Fruit fly (Drosophila melanogaster) whole organism, embryonic: ENCODE measurements around the gene CG3119.

ENCODE experiments used
- Antp ChIP-seq: fragments of 200-800 bp; sonication (Bioruptor generic); optimal IDR thresholded peaks from 3 replicates; lab custom pipeline; 2016; ENCODE audit warnings: missing biosample characterization, missing genetic modification characterization
- C15 ChIP-seq: fragments of 200-800 bp; sonication (Bioruptor generic); IDR thresholded peaks from 3 replicates; pipeline ENCODE4 v1.3.6; 2022; ENCODE audit warnings: missing biosample characterization, missing genetic modification characterization
- CG10274 ChIP-seq: fragments of 200-800 bp; sonication (Bioruptor generic); optimal IDR thresholded peaks from 3 replicates; lab custom pipeline; 2017; ENCODE audit warnings: missing biosample characterization, mild to moderate bottlenecking, missing genetic modification characterization
- CG11093 ChIP-seq: fragments of 200-800 bp; sonication (Bioruptor generic); IDR thresholded peaks from 3 replicates; pipeline ENCODE4 v1.3.6; 2022; ENCODE audit warnings: missing biosample characterization, missing genetic modification characterization
- CG11560 ChIP-seq: fragments of 200-800 bp; sonication (Bioruptor generic); IDR thresholded peaks from 3 replicates; pipeline ENCODE4 v1.3.6; 2022; ENCODE audit warnings: missing biosample characterization, missing genetic modification characterization
- CG12155 ChIP-seq: fragments of 200-800 bp; sonication (Bioruptor generic); optimal IDR thresholded peaks from 3 replicates; lab custom pipeline; 2016; ENCODE audit warnings: missing biosample characterization, missing genetic modification characterization
- CG12299 ChIP-seq: fragments of 200-800 bp; sonication (Bioruptor generic); optimal IDR thresholded peaks from 2 replicates; lab custom pipeline; 2018; ENCODE audit warnings: missing biosample characterization, mild to moderate bottlenecking, missing genetic modification characterization
- CG13287 ChIP-seq: fragments of 200-800 bp; sonication (Bioruptor generic); IDR thresholded peaks from 2 replicates; pipeline ENCODE4 v1.3.6; 2022; ENCODE audit warnings: missing biosample characterization, missing genetic modification characterization; ENCODE audit not compliant: partially characterized antibody
- CG13624 ChIP-seq: fragments of 200-800 bp; sonication (Bioruptor generic); optimal IDR thresholded peaks from 2 replicates; lab custom pipeline; 2016; ENCODE audit warnings: missing biosample characterization, missing genetic modification characterization
- CG13894 ChIP-seq: fragments of 200-800 bp; sonication (Bioruptor generic); optimal IDR thresholded peaks from 3 replicates; lab custom pipeline; 2018; ENCODE audit warnings: missing biosample characterization, mild to moderate bottlenecking, missing genetic modification characterization, moderate library complexity
- CG15269 ChIP-seq: fragments of 200-800 bp; sonication (Bioruptor generic); optimal IDR thresholded peaks from 2 replicates; lab custom pipeline; 2018; ENCODE audit warnings: missing biosample characterization, mild to moderate bottlenecking, missing genetic modification characterization, moderate library complexity
- CG15514 ChIP-seq: fragments of 200-800 bp; sonication (Bioruptor generic); optimal IDR thresholded peaks from 3 replicates; lab custom pipeline; 2017; ENCODE audit warnings: missing biosample characterization, missing genetic modification characterization, mild to moderate bottlenecking, moderate library complexity, missing genetic modification reagents
- CG2116 ChIP-seq: fragments of 200-800 bp; sonication (Bioruptor generic); optimal IDR thresholded peaks from 3 replicates; lab custom pipeline; 2018; ENCODE audit warnings: missing biosample characterization, mild to moderate bottlenecking, missing genetic modification characterization
- CG2678 ChIP-seq: fragments of 200-800 bp; sonication (Bioruptor generic); optimal IDR thresholded peaks from 3 replicates; lab custom pipeline; 2019; ENCODE audit warnings: missing biosample characterization, mild to moderate bottlenecking, missing genetic modification characterization, moderate library complexity
- CG31224 ChIP-seq: fragments of 200-800 bp; sonication (Bioruptor generic); IDR thresholded peaks from 2 replicates; pipeline ENCODE4 v1.3.6; 2022; ENCODE audit warnings: missing biosample characterization, missing genetic modification characterization
- CG3163 ChIP-seq: fragments of 200-800 bp; sonication (Bioruptor generic); optimal IDR thresholded peaks from 3 replicates; lab custom pipeline; 2016; ENCODE audit warnings: missing biosample characterization, missing genetic modification characterization
- CG32532 ChIP-seq: fragments of 200-800 bp; sonication (Bioruptor generic); IDR thresholded peaks from 2 replicates; pipeline ENCODE4 v1.3.6; 2022; ENCODE audit warnings: missing biosample characterization, missing genetic modification characterization
- CG4820 ChIP-seq: fragments of 200-800 bp; sonication (Bioruptor generic); optimal IDR thresholded peaks from 3 replicates; lab custom pipeline; 2016; ENCODE audit warnings: missing biosample characterization, missing genetic modification characterization
- CG7786 ChIP-seq: fragments of 200-800 bp; sonication (Bioruptor generic); optimal IDR thresholded peaks from 2 replicates; lab custom pipeline; 2016; ENCODE audit warnings: missing biosample characterization, missing genetic modification characterization
- CG8089 ChIP-seq: fragments of 200-800 bp; sonication (Bioruptor generic); optimal IDR thresholded peaks from 3 replicates; lab custom pipeline; 2016; ENCODE audit warnings: missing biosample characterization, missing genetic modification characterization
- CG9609 ChIP-seq: fragments of 200-800 bp; sonication (Bioruptor generic); optimal IDR thresholded peaks from 3 replicates; lab custom pipeline; 2016; ENCODE audit warnings: missing biosample characterization, missing genetic modification characterization
- CkIIα-i1 ChIP-seq: fragments of 200-800 bp; sonication (Bioruptor generic); IDR thresholded peaks from 2 replicates; pipeline ENCODE4 v1.3.6; 2022; ENCODE audit warnings: missing biosample characterization, missing genetic modification characterization
- Dbx ChIP-seq: fragments of 200-800 bp; sonication (Bioruptor generic); IDR thresholded peaks from 3 replicates; pipeline ENCODE4 v1.3.6; 2022; ENCODE audit warnings: missing biosample characterization, missing genetic modification characterization
- ERR ChIP-seq: fragments of 200-800 bp; sonication (Bioruptor generic); optimal IDR thresholded peaks from 2 replicates; lab custom pipeline; 2016; ENCODE audit warnings: missing biosample characterization, missing genetic modification characterization
- Hr78 ChIP-seq, 2 experiments: fragments of 200-800 bp in 1 of 2; fragments of >200 bp in 1 of 2; sonication (Bioruptor generic) in 1 of 2; optimal IDR thresholded peaks; 2 replicates each; lab custom pipeline; 2017 to 2019; ENCODE audit warnings: missing biosample characterization in 2 of 2, missing genetic modification characterization in 2 of 2, mild to moderate bottlenecking in 1 of 2, moderate library complexity in 1 of 2
- Lim3 ChIP-seq: fragments of 200-800 bp; sonication (Bioruptor generic); IDR thresholded peaks from 2 replicates; pipeline ENCODE4 v1.3.6; 2022; ENCODE audit warnings: missing biosample characterization, missing genetic modification characterization
- Mrtf ChIP-seq: fragments of 200-800 bp; sonication (Bioruptor generic); IDR thresholded peaks from 3 replicates; pipeline ENCODE4 v1.3.6; 2022; ENCODE audit warnings: missing biosample characterization, missing genetic modification characterization
- Myb ChIP-seq: fragments of 200-800 bp; sonication (Bioruptor generic); optimal IDR thresholded peaks from 2 replicates; lab custom pipeline; 2016; ENCODE audit warnings: missing biosample characterization, missing genetic modification characterization
- Nf-YB ChIP-seq: fragments of 200-800 bp; sonication (Bioruptor generic); optimal IDR thresholded peaks from 3 replicates; lab custom pipeline; 2019; ENCODE audit warnings: missing biosample characterization, mild to moderate bottlenecking, missing genetic modification characterization, moderate library complexity
- Six4 ChIP-seq: fragments of 200-800 bp; sonication (Bioruptor generic); optimal IDR thresholded peaks from 2 replicates; lab custom pipeline; 2016; ENCODE audit warnings: missing biosample characterization, missing genetic modification characterization
- Sox100B ChIP-seq: fragments of 200-800 bp; sonication (Bioruptor generic); optimal IDR thresholded peaks from 3 replicates; lab custom pipeline; 2018; ENCODE audit warnings: missing biosample characterization, mild to moderate bottlenecking, missing genetic modification characterization
- Taf1 ChIP-seq: fragments of 200-800 bp; sonication (Bioruptor generic); IDR thresholded peaks from 2 replicates; pipeline ENCODE4 v1.3.6; 2022; ENCODE audit warnings: missing biosample characterization, missing genetic modification characterization
- al ChIP-seq: fragments of 200-800 bp; sonication (Bioruptor generic); IDR thresholded peaks from 2 replicates; pipeline ENCODE4 v1.3.6; 2022; ENCODE audit warnings: missing biosample characterization, missing genetic modification characterization
- bcd ChIP-seq: fragments of 200-800 bp; sonication (Bioruptor generic); optimal IDR thresholded peaks from 2 replicates; lab custom pipeline; 2017; ENCODE audit warnings: missing biosample characterization, mild to moderate bottlenecking, missing genetic modification characterization
- cas ChIP-seq: fragments of 200-800 bp; sonication (Bioruptor generic); IDR thresholded peaks from 2 replicates; pipeline ENCODE4 v1.3.6; 2022; ENCODE audit warnings: missing biosample characterization, missing genetic modification characterization
- dmrt99B ChIP-seq: fragments of 200-800 bp; sonication (Bioruptor generic); optimal IDR thresholded peaks from 2 replicates; lab custom pipeline; 2018; ENCODE audit warnings: missing biosample characterization, mild to moderate bottlenecking, missing genetic modification characterization, moderate library complexity
- ind ChIP-seq: fragments of 200-800 bp; sonication (Bioruptor generic); optimal IDR thresholded peaks from 3 replicates; lab custom pipeline; 2016; ENCODE audit warnings: missing biosample characterization, missing genetic modification characterization
- lov ChIP-seq, 2 experiments: fragments of 200-800 bp in 1 of 2; fragments of >200 bp in 1 of 2; sonication (Bioruptor generic) in 1 of 2; IDR thresholded peaks in 1 of 2; optimal IDR thresholded peaks in 1 of 2; 2 replicates in 1 of 2; 3 replicates in 1 of 2; pipeline versions ENCODE4 v1.3.6 to Lab custom; 2017 to 2022; ENCODE audit warnings: missing biosample characterization in 1 of 2, missing genetic modification characterization in 1 of 2
- nau ChIP-seq: fragments of 200-800 bp; sonication (Bioruptor generic); optimal IDR thresholded peaks from 3 replicates; lab custom pipeline; 2017; ENCODE audit warnings: missing biosample characterization, mild to moderate bottlenecking, missing genetic modification characterization, missing genetic modification reagents
- oc ChIP-seq: fragments of 200-800 bp; sonication (Bioruptor generic); optimal IDR thresholded peaks from 2 replicates; lab custom pipeline; 2018; ENCODE audit warnings: missing biosample characterization, mild to moderate bottlenecking, missing genetic modification characterization, moderate library complexity
- p53 ChIP-seq: fragments of 200-800 bp; sonication (Bioruptor generic); optimal IDR thresholded peaks from 2 replicates; lab custom pipeline; 2016; ENCODE audit warnings: missing biosample characterization, missing genetic modification characterization
- phol ChIP-seq: fragments of 200-800 bp; sonication (Bioruptor generic); optimal IDR thresholded peaks from 3 replicates; lab custom pipeline; 2018; ENCODE audit warnings: missing biosample characterization, mild to moderate bottlenecking, missing genetic modification characterization, moderate library complexity
- prd ChIP-seq, 3 experiments: fragments of >200 bp in 2 of 3; fragments of 200-800 bp in 1 of 3; sonication (Bioruptor generic) in 1 of 3; optimal IDR thresholded peaks in 2 of 3; IDR thresholded peaks in 1 of 3; 2 replicates in 2 of 3; 3 replicates in 1 of 3; pipeline versions ENCODE4 v1.3.6 to Lab custom; 2017 to 2022; ENCODE audit warnings: missing biosample characterization in 1 of 3, missing genetic modification characterization in 1 of 3
- row ChIP-seq: fragments of 200-800 bp; sonication (Bioruptor generic); IDR thresholded peaks from 3 replicates; pipeline ENCODE4 v1.3.6; 2022; ENCODE audit warnings: missing biosample characterization, missing genetic modification characterization
- shn ChIP-seq: fragments of 200-800 bp; sonication (Bioruptor generic); optimal IDR thresholded peaks from 3 replicates; lab custom pipeline; 2016; ENCODE audit warnings: missing biosample characterization, missing genetic modification characterization
- stc ChIP-seq: fragments of 200-800 bp; sonication (Bioruptor generic); IDR thresholded peaks from 2 replicates; pipeline ENCODE4 v1.3.6; 2022; ENCODE audit warnings: missing biosample characterization, missing genetic modification characterization
- tll ChIP-seq, 2 experiments: fragments of 200-800 bp in 1 of 2; fragments of >200 bp in 1 of 2; sonication (Bioruptor generic) in 1 of 2; optimal IDR thresholded peaks; 2 replicates each; lab custom pipeline; 2017 to 2019; ENCODE audit warnings: missing biosample characterization in 2 of 2, missing genetic modification characterization in 2 of 2, mild to moderate bottlenecking in 1 of 2, moderate library complexity in 1 of 2
- tx ChIP-seq: fragments of 200-800 bp; sonication (Bioruptor generic); optimal IDR thresholded peaks from 2 replicates; lab custom pipeline; 2016; ENCODE audit warnings: missing biosample characterization, missing genetic modification characterization

The CG3119 gene

dm6 chr2L:2872968-2873728 lies 35.5 kb upstream of the CG3119 start (continued):
- TF ChIP-seq CG13894 (tag; lab: Kevin White, UChicago) (no peak), CG31224 (GFP tag; lab: Robert Waterston, UW) (no peak), dmrt99B (tag; lab: Kevin White, UChicago) (peak; percentile 33), tll (GFP tag; optimal IDR thresholded peaks at IDR 0.05; lab: Kevin White, UChicago) (peak in 1 of 2 experiments; percentile 49), p53 (GFP tag; lab: Kevin White, UChicago) (no peak), Myb (GFP tag; lab: Kevin White, UChicago) (no peak), CkIIα-i1 (GFP tag; lab: Robert Waterston, UW) (no peak), Lim3 (no peak), C15 (GFP tag; lab: Robert Waterston, UW) (no peak), Dbx (GFP tag; lab: Robert Waterston, UW) (no peak), shn (GFP tag; lab: Kevin White, UChicago) (no peak), Taf1 (GFP tag; lab: Robert Waterston, UW) (peak; percentile 31; the same call in 1 of the 2 replicates), CG13287 (no peak), CG7786 (peak; percentile 9), CG15269 (tag; lab: Kevin White, UChicago) (peak; percentile 41), tx (GFP tag; lab: Kevin White, UChicago) (no peak), lov (optimal IDR thresholded peaks at IDR 0.05; lab: Kevin White, UChicago) (no peak), lov (GFP tag; IDR thresholded peaks at IDR 0.05; lab: Robert Waterston, UW) (no peak), CG13624 (GFP tag; lab: Kevin White, UChicago) (peak; percentile 6), CG4820 (GFP tag; lab: Kevin White, UChicago) (peak; percentile 2), ERR (GFP tag; lab: Kevin White, UChicago) (peak; percentile 11), CG15514 (peak; percentile 4), nau (GFP tag; lab: Kevin White, UChicago) (no peak), CG9609 (GFP tag; lab: Kevin White, UChicago) (peak; percentile 11), CG10274 (no peak), al (GFP tag; lab: Robert Waterston, UW) (peak; percentile 33; the same call in 1 of the 2 replicates), CG32532 (GFP tag; lab: Robert Waterston, UW) (peak; percentile 49), row (GFP tag; lab: Robert Waterston, UW) (peak; percentile 49; the same call in 2 of the 3 replicates), Nf-YB (GFP tag; lab: Kevin White, UChicago) (no peak), CG12299 (tag; lab: Kevin White, UChicago) (no peak), Antp (peak; percentile 4), Six4 (GFP tag; lab: Kevin White, UChicago) (peak; percentile 5), Mrtf (GFP tag; lab: Robert Waterston, UW) (peak; percentile 42; the same call in 1 of the 3 replicates), prd (optimal IDR thresholded peaks at IDR 0.05; lab: Kevin White, UChicago) (no peak), prd (GFP tag; IDR thresholded peaks at IDR 0.05; lab: Robert Waterston, UW) (peak; percentile 63), stc (GFP tag; lab: Robert Waterston, UW) (peak; percentile 42), CG8089 (GFP tag; lab: Kevin White, UChicago) (peak; percentile 33), CG11093 (0 out of 3 replicates have a peak, but pooled peaks have one; percentile 38), CG3163 (GFP tag; lab: Kevin White, UChicago) (no peak), CG2116 (GFP tag; lab: Kevin White, UChicago) (no peak), oc (no peak), Hr78 (GFP tag; optimal IDR thresholded peaks at IDR 0.05; lab: Kevin White, UChicago) (peak in 1 of 2 experiments; percentile 66), CG11560 (tag; lab: Robert Waterston, UW) (no peak), phol (tag; lab: Kevin White, UChicago) (no peak), bcd (GFP tag; lab: Kevin White, UChicago) (no peak), ind (GFP tag; lab: Kevin White, UChicago) (peak; percentile 14), CG2678 (tag; lab: Kevin White, UChicago) (peak; percentile 37), Sox100B (GFP tag; lab: Kevin White, UChicago) (peak; percentile 26), CG12155 (peak; percentile 1), cas (GFP tag; lab: Robert Waterston, UW) (no peak)
